Fruit fly (Drosophila melanogaster): ENCODE results near the gene CG33111.
A peak's percentile ranks its signal among the peaks of the same experiment; 100 is the strongest.

- TF ChIP-seq pan (optimal IDR thresholded peaks at IDR 0.05), result no peak
- TF ChIP-seq rgr (GFP tag; optimal IDR thresholded peaks at IDR 0.05), result peak; percentile 86
- TF ChIP-seq tai (GFP tag; optimal IDR thresholded peaks at IDR 0.05), result no peak
- TF ChIP-seq woc (GFP tag; optimal IDR thresholded peaks at IDR 0.05), result peak; percentile 53
- TF ChIP-seq Hr78 (GFP tag; optimal IDR thresholded peaks at IDR 0.05), result no peak
- TF ChIP-seq jim (GFP tag; optimal IDR thresholded peaks at IDR 0.05), result no peak
- peak; percentile 51 for TF ChIP-seq CG9705 (GFP tag; optimal IDR thresholded peaks at IDR 0.05)
- peak; percentile 82 for TF ChIP-seq h (GFP tag; optimal IDR thresholded peaks at IDR 0.05)
- peak; percentile 68 for TF ChIP-seq HLH106 (tag; optimal IDR thresholded peaks at IDR 0.05)
- TF ChIP-seq usp (GFP tag; optimal IDR thresholded peaks at IDR 0.05), result no peak
- peak; percentile 66 for TF ChIP-seq br (GFP tag; optimal IDR thresholded peaks at IDR 0.05)
- TF ChIP-seq fru (GFP tag; optimal IDR thresholded peaks at IDR 0.05), result peak; percentile 75
- TF ChIP-seq Hr83 (GFP tag; optimal IDR thresholded peaks at IDR 0.05; ENCODE audit: poor library complexity, severe bottlenecking), result peak; percentile 72
- no peak for TF ChIP-seq N (GFP tag; optimal IDR thresholded peaks at IDR 0.05)
Measured at dm6 chr3R:23767417-23767853, 51.6 kb downstream of the CG33111 start, which contains the start of the genes CG10214 and CG10375.

All from whole organism, wandering third instar larva.